Worm (Caenorhabditis elegans) whole organism, L4/young adult: ENCODE results near the gene twk-17.

Source experiments
- dao-5 ChIP-seq: sonication (generic microtip); optimal IDR thresholded peaks from 2 replicates; lab custom pipeline; 2016; ENCODE audit warnings: missing genotype, missing genetic modification characterization, moderate library complexity, missing compliant biosample characterization
- him-1 ChIP-seq: sonication (generic microtip); optimal IDR thresholded peaks from 2 replicates; lab custom pipeline; 2016; ENCODE audit warnings: missing genotype, missing genetic modification reagents, missing genetic modification characterization, missing compliant biosample characterization

DNA sequence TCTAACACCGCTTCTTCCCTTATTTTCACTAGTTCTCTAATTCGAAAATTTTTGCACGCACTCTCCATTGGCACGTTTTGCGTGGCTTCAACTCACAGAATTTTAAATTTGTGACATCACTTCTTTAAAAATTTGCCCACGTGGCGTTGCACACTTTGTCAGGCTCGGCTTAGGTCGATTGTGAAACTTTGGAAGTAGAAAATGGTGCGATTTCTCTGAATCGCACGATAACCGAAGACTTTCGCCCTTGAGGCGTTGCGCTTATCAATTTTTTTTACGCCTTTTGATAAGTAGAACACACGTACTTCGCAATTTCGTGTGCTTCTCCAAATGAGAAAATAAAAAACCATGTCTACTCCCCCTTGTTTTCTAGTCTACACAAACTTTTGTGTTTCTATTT is 29.6 kb downstream of the twk-17 start:
- no peak for TF ChIP-seq him-1 (tag; lab: Kevin White, UChicago)
- TF ChIP-seq dao-5 (tag; lab: Kevin White, UChicago): no peak
